Fruit fly (Drosophila melanogaster): ENCODE results near the gene Cyt-c1L.

The Cyt-c1L gene

DNA sequence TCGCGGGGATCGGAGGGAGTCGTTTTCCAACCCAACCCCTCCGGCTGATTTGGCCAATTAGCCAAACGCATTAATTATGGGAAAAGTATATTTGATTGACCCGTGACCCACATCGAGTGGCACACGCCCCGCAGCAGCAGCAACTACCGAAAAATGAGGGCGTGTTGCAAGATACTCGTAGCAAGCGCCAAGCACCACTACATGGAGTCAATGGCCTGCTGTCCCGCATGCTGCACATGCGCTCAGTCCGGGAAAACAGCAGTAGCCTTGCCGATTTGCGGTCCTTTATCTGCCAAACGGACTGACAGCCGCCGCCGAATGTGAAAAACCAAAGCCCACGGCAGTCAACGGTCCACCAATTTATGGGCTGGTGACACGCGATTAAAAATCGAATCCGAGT is 13.4 kb upstream of the Cyt-c1L start:
- no peak for TF ChIP-seq CG17801 (GFP tag; optimal IDR thresholded peaks at IDR 0.05; ENCODE audit: partially characterized antibody)

- no peak for TF ChIP-seq CG17801 (GFP tag; optimal IDR thresholded peaks at IDR 0.05; ENCODE audit: partially characterized antibody)
Observed at dm6 chr3R:29216484-29216863, 12.5 kb upstream of the Cyt-c1L start.

dm6 chr3R:29215652-29216483 is 11.9 kb upstream of the Cyt-c1L start:
- no peak for TF ChIP-seq CG17801 (GFP tag; optimal IDR thresholded peaks at IDR 0.05; ENCODE audit: partially characterized antibody)

- peak; percentile 77 for TF ChIP-seq CG17801 (GFP tag; optimal IDR thresholded peaks at IDR 0.05; ENCODE audit: partially characterized antibody)
Observed at dm6 chr3R:29214982-29215533, 11.1 kb upstream of the Cyt-c1L start.

dm6 chr3R:29214262-29214661 is 10.3 kb upstream of the Cyt-c1L start:
- TF ChIP-seq CG17801 (GFP tag; optimal IDR thresholded peaks at IDR 0.05; ENCODE audit: partially characterized antibody): peak; percentile 100

dm6 chr3R:29213416-29213815 is 9.5 kb upstream of the Cyt-c1L start:
- TF ChIP-seq CG17801 (GFP tag; optimal IDR thresholded peaks at IDR 0.05; ENCODE audit: partially characterized antibody): no peak

- no peak for TF ChIP-seq CG17801 (GFP tag; optimal IDR thresholded peaks at IDR 0.05; ENCODE audit: partially characterized antibody)
Observed at dm6 chr3R:29212534-29212933, 8.6 kb upstream of the Cyt-c1L start.

DNA sequence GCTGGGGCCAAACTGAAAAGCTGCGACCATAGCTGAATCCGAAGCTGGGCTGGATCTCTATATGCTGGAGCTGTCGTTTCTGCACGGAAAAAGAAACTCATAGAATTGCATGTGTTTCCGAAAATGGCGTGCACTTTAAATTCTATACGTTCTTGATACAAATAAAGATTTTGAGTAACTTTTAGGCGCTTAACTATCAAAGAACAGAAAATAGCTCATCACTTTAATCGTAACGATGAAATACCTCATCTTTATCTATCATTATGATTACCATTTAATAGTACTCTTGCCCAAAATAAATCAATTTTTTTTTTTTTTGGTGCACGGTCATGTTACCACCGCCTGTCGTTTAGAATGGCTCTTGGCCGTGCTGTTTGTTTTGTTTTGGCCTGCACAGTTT is 7.8 kb upstream of the Cyt-c1L start:
- no peak for TF ChIP-seq CG17801 (GFP tag; optimal IDR thresholded peaks at IDR 0.05; ENCODE audit: partially characterized antibody)

- no peak for TF ChIP-seq CG17801 (GFP tag; optimal IDR thresholded peaks at IDR 0.05; ENCODE audit: partially characterized antibody)
Observed at dm6 chr3R:29210542-29211393, 6.8 kb upstream of the Cyt-c1L start.

DNA sequence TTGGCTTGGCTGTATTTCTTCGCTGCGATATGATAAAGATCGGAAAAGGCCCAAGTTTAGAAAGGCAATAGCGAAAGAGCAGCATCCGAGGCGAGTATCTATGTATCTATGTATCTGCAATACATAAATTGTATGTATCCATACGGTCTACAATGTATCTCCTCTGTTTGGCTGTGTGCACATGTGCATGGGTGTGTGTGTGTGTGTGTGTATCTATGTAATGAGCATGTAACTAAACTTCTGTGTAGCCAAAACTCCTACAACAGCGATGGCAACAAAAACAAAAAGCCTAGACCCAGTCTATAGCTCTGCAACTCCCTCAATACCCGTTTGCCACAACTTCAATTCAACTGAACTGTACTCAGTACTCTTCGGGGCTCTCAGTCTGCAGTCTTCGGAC is 6.2 kb upstream of the Cyt-c1L start:
- TF ChIP-seq CG17801 (GFP tag; optimal IDR thresholded peaks at IDR 0.05; ENCODE audit: partially characterized antibody): no peak

DNA sequence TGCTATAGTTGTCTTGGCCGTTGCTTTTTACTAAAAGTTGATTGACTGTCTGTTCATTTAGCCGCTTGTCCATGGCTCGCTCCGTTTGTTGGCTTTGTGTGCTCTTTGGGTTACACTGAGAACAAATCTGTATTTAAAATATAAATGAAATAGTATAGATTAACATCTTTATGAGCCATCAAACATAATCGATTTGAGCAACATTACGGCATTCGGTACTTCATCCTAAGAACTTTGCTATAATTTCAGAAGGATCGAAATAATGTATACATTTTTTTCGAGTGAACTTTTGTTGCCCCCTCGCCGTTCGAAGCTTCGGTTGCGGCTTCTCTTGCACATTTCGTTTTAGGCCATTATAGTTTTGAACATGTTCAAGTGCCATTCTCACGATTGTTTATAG is 4.1 kb upstream of the Cyt-c1L start:
- TF ChIP-seq CG17801 (GFP tag; optimal IDR thresholded peaks at IDR 0.05; ENCODE audit: partially characterized antibody): peak; percentile 45

DNA sequence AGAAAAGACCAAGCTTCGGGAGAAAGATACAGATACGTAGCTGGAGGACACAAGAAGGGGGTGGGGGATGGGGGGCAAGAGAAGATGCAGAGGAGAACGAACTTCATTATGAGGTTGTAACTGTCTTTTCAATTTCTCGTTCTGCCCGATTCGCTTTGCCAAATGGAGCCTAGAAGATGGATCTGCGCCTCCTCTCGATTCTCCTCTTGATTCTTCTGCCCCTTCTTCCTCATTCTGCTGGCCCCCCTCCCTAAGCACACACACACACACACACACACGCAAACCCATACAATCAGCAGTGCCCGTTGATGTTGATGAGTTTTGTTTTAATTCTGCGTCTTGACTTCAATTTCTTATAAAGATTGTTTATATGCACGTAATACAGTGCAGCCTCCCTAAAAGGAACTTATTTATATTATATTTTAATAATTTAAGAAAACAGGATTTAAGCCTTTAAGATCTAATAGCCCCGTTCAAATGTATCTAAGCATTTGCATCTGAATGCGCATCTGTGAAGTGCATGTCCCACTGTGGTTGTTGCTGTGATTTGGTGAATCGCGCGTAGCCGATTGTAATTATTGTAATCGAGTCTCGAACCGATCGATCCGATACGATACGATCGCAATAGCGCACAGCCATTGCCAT is 3.2 kb upstream of the Cyt-c1L start:
- peak; percentile 73 for TF ChIP-seq CG17801 (GFP tag; optimal IDR thresholded peaks at IDR 0.05; ENCODE audit: partially characterized antibody)

DNA sequence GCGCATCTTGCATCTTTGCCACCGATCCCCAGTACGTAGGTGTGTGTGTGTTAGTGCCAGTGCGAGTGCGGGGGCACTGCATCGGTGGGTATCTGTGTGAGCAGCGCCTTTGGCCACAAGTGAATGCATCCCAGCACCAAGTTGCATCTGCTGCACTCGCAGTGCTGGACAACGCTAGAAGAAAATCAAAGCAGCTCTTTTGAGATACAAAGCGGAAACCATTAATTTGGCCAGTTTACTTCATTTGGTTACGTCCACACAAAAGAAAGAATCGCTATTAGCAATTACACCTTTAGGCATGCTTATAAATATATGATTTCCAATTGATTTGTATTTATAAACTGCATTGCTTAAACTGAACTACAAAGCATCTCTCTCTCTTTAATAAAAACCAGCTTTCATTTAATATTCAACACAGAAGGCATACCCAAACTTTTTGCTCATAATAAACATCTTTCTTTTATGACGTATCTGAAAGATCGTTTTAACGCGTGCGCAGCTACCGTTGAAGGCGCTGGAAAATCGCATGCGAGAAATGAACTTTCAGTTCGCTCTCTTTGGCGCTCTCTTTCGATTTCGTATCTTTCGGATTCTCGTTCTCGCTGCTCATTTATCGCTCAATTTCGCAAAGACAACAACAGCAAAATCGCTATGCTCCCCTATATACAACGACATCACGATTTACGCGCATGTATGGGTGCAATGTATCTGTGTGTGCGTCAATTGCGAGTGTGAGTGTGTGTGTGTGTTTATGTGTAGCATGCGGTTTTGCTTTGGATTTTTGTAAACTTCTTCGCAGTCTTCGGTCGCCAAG is 2.5 kb upstream of the Cyt-c1L start:
- TF ChIP-seq CG17801 (GFP tag; optimal IDR thresholded peaks at IDR 0.05; ENCODE audit: partially characterized antibody): no peak
